Worm (Caenorhabditis elegans) whole organism, young adult: ENCODE data around the gene tbx-7.

Experiments used
- C17E4.6 ChIP-seq: fragments of 200-800 bp; sonication (Bioruptor generic); IDR thresholded peaks from 2 replicates; pipeline ENCODE4 v1.3.6; 2022; ENCODE audit warnings: missing genetic modification reagents, missing genetic modification characterization, missing compliant biosample characterization
- F49E8.2 ChIP-seq: sonication (generic microtip); optimal IDR thresholded peaks from 3 replicates; lab custom pipeline; 2017; ENCODE audit warnings: missing genetic modification characterization, mild to moderate bottlenecking, missing compliant biosample characterization, antibody characterized with exemption, moderate library complexity; ENCODE audit not compliant: insufficient read depth
- ama-1 ChIP-seq, 3 experiments: fragments of 150-350 bp in 1 of 3; sonication (generic microtip) in 2 of 3; optimal IDR thresholded peaks; 2 replicates each; lab custom pipeline; 2014 to 2018; ENCODE audit warnings: missing biosample characterization in 2 of 3, missing genetic modification characterization in 2 of 3, missing genetic modification reagents in 2 of 3
- ceh-27 ChIP-seq: fragments of 200-800 bp; sonication (Bioruptor generic); optimal IDR thresholded peaks from 2 replicates; lab custom pipeline; 2018; ENCODE audit warnings: mild to moderate bottlenecking, missing genetic modification characterization, moderate library complexity, missing compliant biosample characterization
- egrh-3 ChIP-seq: fragments of 200-800 bp; sonication (Bioruptor generic); IDR thresholded peaks from 2 replicates; pipeline ENCODE4 v1.3.6; 2022; ENCODE audit warnings: missing genetic modification reagents, missing genetic modification characterization, missing compliant biosample characterization
- nfya-1 ChIP-seq: sonication (generic microtip); optimal IDR thresholded peaks from 2 replicates; lab custom pipeline; 2017; ENCODE audit warnings: antibody characterized with exemption, missing compliant biosample characterization, missing genetic modification characterization, borderline replicate concordance; ENCODE audit not compliant: insufficient read depth
- nhr-90 ChIP-seq: sonication (generic microtip); optimal IDR thresholded peaks from 2 replicates; lab custom pipeline; 2016; ENCODE audit warnings: missing genotype, mild to moderate bottlenecking, missing genetic modification characterization, missing compliant biosample characterization

DNA sequence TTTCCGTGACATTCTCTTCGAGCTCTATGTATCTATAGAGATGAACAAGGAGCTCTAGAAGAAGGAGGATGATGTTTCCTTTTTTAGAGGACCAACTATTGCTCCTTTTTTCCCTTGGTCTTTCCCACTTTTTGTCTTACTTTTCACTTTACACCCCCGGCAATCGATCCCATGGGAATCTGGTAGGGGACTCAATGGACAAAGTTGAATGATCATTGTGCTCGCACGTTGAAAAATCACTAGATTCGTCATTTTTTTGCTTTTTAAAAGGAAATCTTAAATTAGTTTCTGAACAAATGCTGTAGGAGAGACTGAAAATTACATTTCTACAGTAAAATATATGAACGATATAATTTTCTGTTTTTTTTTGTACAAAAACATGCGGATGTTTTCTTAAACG lies 26.3 kb downstream of the tbx-7 start:
- TF ChIP-seq nhr-90 (tag; lab: Kevin White, UChicago) (no peak), ceh-27 (no peak), F49E8.2 (tag; lab: Kevin White, UChicago) (no peak), ama-1 (optimal IDR thresholded peaks at IDR 0.05; lab: Kevin White, UChicago) (no peak), ama-1 (GFP tag; optimal IDR thresholded peaks at IDR 0.05; lab: Kevin White, UChicago) (no peak), egrh-3 (GFP tag; lab: Robert Waterston, UW) (no peak), C17E4.6 (GFP tag; lab: Robert Waterston, UW) (no peak), nfya-1 (tag; lab: Kevin White, UChicago) (no peak)
